Worm (Caenorhabditis elegans): ENCODE results near the gene F45D11.14.

- TF ChIP-seq him-1 (tag; optimal IDR thresholded peaks at IDR 0.05) (no peak), dao-5 (tag; optimal IDR thresholded peaks at IDR 0.05) (no peak)
Measured at ce11 chrII:973999-974398, 32.3 kb downstream of the F45D11.14 start, which contains the start of gene fbxc-14.

All from whole organism, L4/young adult.